Fruit fly (Drosophila melanogaster): ENCODE results near the gene CG31088.

CG31088 gene

dm6 chr3R:15987064-15987649 is 36.4 kb upstream of the CG31088 start:
- peak; percentile 13 for TF ChIP-seq dsx (GFP tag; optimal IDR thresholded peaks at IDR 0.05; ENCODE audit: poor library complexity, severe bottlenecking)
- TF ChIP-seq CG6276 (GFP tag; optimal IDR thresholded peaks at IDR 0.05), result peak; percentile 59
- TF ChIP-seq eg (GFP tag; IDR thresholded peaks at IDR 0.05), result peak; percentile 38; the same call in 1 of the 3 replicates
- TF ChIP-seq CG8632 (GFP tag; optimal IDR thresholded peaks at IDR 0.05), result no peak
- peak; percentile 44 for TF ChIP-seq Eip78C (GFP tag)
- no peak for TF ChIP-seq CG3032 (tag; optimal IDR thresholded peaks at IDR 0.05)
- no peak for TF ChIP-seq CG10669 (GFP tag; optimal IDR thresholded peaks at IDR 0.05)
- TF ChIP-seq Blimp-1 (GFP tag; optimal IDR thresholded peaks at IDR 0.05), result no peak
- 0 out of 2 replicates have a peak, but pooled peaks have one; percentile 21 for TF ChIP-seq CG15336 (GFP tag; IDR thresholded peaks at IDR 0.05)
- no peak for TF ChIP-seq Eip93F (GFP tag; optimal IDR thresholded peaks at IDR 0.05)
- no peak for TF ChIP-seq CG6854 (GFP tag; optimal IDR thresholded peaks at IDR 0.05)
- TF ChIP-seq svp (GFP tag), result peak; percentile 82
- no peak for TF ChIP-seq Hr39 (GFP tag; optimal IDR thresholded peaks at IDR 0.05)
- no peak for TF ChIP-seq Sox14 (GFP tag; optimal IDR thresholded peaks at IDR 0.05)
- peak; percentile 9 for TF ChIP-seq CG16779 (tag; optimal IDR thresholded peaks at IDR 0.05)
- no peak for TF ChIP-seq CG8319 (GFP tag; optimal IDR thresholded peaks at IDR 0.05)
- TF ChIP-seq CG7368 (GFP tag; optimal IDR thresholded peaks at IDR 0.05), result no peak
- no peak for TF ChIP-seq Hr38 (GFP tag; optimal IDR thresholded peaks at IDR 0.05)
- peak; percentile 31 for TF ChIP-seq CG9139 (GFP tag; optimal IDR thresholded peaks at IDR 0.05)
- 0 out of 3 replicates have a peak, but pooled peaks have one; percentile 51 for TF ChIP-seq CG6163 (GFP tag; IDR thresholded peaks at IDR 0.05)
- no peak for TF ChIP-seq Met (GFP tag; optimal IDR thresholded peaks at IDR 0.05)
- peak; percentile 13 for TF ChIP-seq CG32006 (GFP tag; optimal IDR thresholded peaks at IDR 0.05)
- TF ChIP-seq ss (GFP tag; optimal IDR thresholded peaks at IDR 0.05), result peak; percentile 32 to 37
- TF ChIP-seq CG31627 (GFP tag; optimal IDR thresholded peaks at IDR 0.05), result no peak
- TF ChIP-seq CG11762 (GFP tag; optimal IDR thresholded peaks at IDR 0.05; ENCODE audit: insufficient read depth), result no peak
- TF ChIP-seq CG11902 (GFP tag; optimal IDR thresholded peaks at IDR 0.05), result no peak
- TF ChIP-seq Lpt (GFP tag; optimal IDR thresholded peaks at IDR 0.05), result no peak
- no peak for TF ChIP-seq Ets21C (GFP tag; optimal IDR thresholded peaks at IDR 0.05)
- TF ChIP-seq CG6808 (GFP tag; optimal IDR thresholded peaks at IDR 0.05), result peak; percentile 42
- TF ChIP-seq vri (GFP tag; optimal IDR thresholded peaks at IDR 0.05), result no peak
- 0 out of 3 replicates have a peak, but pooled peaks have one; percentile 22 for TF ChIP-seq CG8119 (GFP tag; IDR thresholded peaks at IDR 0.05)
- TF ChIP-seq Ets96B (tag; optimal IDR thresholded peaks at IDR 0.05), result peak; percentile 7
- TF ChIP-seq Hr4 (GFP tag; optimal IDR thresholded peaks at IDR 0.05), result no peak
- TF ChIP-seq fd85E (GFP tag; optimal IDR thresholded peaks at IDR 0.05), result no peak
- TF ChIP-seq achi (GFP tag; optimal IDR thresholded peaks at IDR 0.05), result no peak
- no peak for TF ChIP-seq fkh (GFP tag; optimal IDR thresholded peaks at IDR 0.05)

- TF ChIP-seq svp (GFP tag) (peak; percentile 83), CG6276 (GFP tag; optimal IDR thresholded peaks at IDR 0.05) (no peak), vri (GFP tag; optimal IDR thresholded peaks at IDR 0.05) (peak; percentile 76)
These were observed 35.0 kb upstream of the CG31088 start, which contains the start of gene srp for dm6 chr3R:15985762-15986214. srp (plus strand) TSS chr3R:15986152.

dm6 chr3R:15984483-15985118 is 33.9 kb upstream of the CG31088 start:
- TF ChIP-seq OdsH (GFP tag; optimal IDR thresholded peaks at IDR 0.05), result peak; percentile 78
- TF ChIP-seq fkh (GFP tag; optimal IDR thresholded peaks at IDR 0.05), result peak; percentile 66
- TF ChIP-seq Smox (GFP tag; optimal IDR thresholded peaks at IDR 0.05), result peak; percentile 80
- TF ChIP-seq CG11902 (GFP tag; optimal IDR thresholded peaks at IDR 0.05), result peak; percentile 36
- TF ChIP-seq CG6163 (GFP tag; IDR thresholded peaks at IDR 0.05), result peak; percentile 78; the same call in 2 of the 3 replicates
- no peak for TF ChIP-seq Eip93F (GFP tag; optimal IDR thresholded peaks at IDR 0.05)
- TF ChIP-seq Ets21C (GFP tag; optimal IDR thresholded peaks at IDR 0.05), result peak; percentile 41
- TF ChIP-seq spab (GFP tag; optimal IDR thresholded peaks at IDR 0.05), result peak; percentile 80
- peak; percentile 77 for TF ChIP-seq CG11762 (GFP tag; optimal IDR thresholded peaks at IDR 0.05; ENCODE audit: insufficient read depth)
- TF ChIP-seq CG15336 (GFP tag; IDR thresholded peaks at IDR 0.05), result peak; percentile 83
- TF ChIP-seq Met (GFP tag; optimal IDR thresholded peaks at IDR 0.05), result peak; percentile 84
- peak; percentile 98 for TF ChIP-seq svp (GFP tag)
- peak; percentile 86 for TF ChIP-seq Ets96B (tag; optimal IDR thresholded peaks at IDR 0.05)
- TF ChIP-seq Gug (GFP tag; IDR thresholded peaks at IDR 0.05), result peak; percentile 79
- peak; percentile 54 for TF ChIP-seq cyc (GFP tag; optimal IDR thresholded peaks at IDR 0.05)
- TF ChIP-seq topi (GFP tag; optimal IDR thresholded peaks at IDR 0.05), result peak; percentile 72
- peak; percentile 81 for TF ChIP-seq eg (GFP tag; IDR thresholded peaks at IDR 0.05)
- peak; percentile 95 for TF ChIP-seq Eip78C (GFP tag)
- TF ChIP-seq dsx (GFP tag; optimal IDR thresholded peaks at IDR 0.05; ENCODE audit: poor library complexity, severe bottlenecking), result peak; percentile 75
- peak; percentile 80 for TF ChIP-seq CG3032 (tag; optimal IDR thresholded peaks at IDR 0.05)
- TF ChIP-seq Sox14 (GFP tag; optimal IDR thresholded peaks at IDR 0.05), result peak; percentile 67
- TF ChIP-seq CG6792 (GFP tag; optimal IDR thresholded peaks at IDR 0.05), result peak; percentile 79
- TF ChIP-seq CG8119 (GFP tag; IDR thresholded peaks at IDR 0.05), result peak; percentile 86
- peak; percentile 87 for TF ChIP-seq esn (GFP tag; optimal IDR thresholded peaks at IDR 0.05)
